Worm (Caenorhabditis elegans): Measurements from ENCODE around the gene F28B4.1.

F28B4.1 gene

ce11 chrX:3247768-3248167 is 42.9 kb downstream of the F28B4.1 start:
- peak; percentile 67 for TF ChIP-seq zfh-2 (GFP tag; conservative IDR thresholded peaks at IDR 0.05)
- no peak for TF ChIP-seq egl-44 (GFP tag; IDR thresholded peaks at IDR 0.05)

- TF ChIP-seq xnd-1 (tag; optimal IDR thresholded peaks at IDR 0.05) (no peak), mxl-1 (tag; optimal IDR thresholded peaks at IDR 0.05) (no peak), lin-26 (GFP tag; IDR thresholded peaks at IDR 0.05) (no peak), nhr-179 (tag; optimal IDR thresholded peaks at IDR 0.05) (no peak), ztf-25 (GFP tag; IDR thresholded peaks at IDR 0.05) (no peak), ceh-79 (tag; optimal IDR thresholded peaks at IDR 0.05) (no peak), F55B11.4 (tag; optimal IDR thresholded peaks at IDR 0.05; ENCODE audit: borderline replicate concordance, insufficient read depth) (no peak), nfyb-1 (GFP tag; IDR thresholded peaks at IDR 0.05) (no peak), Y53G8AR.9 (GFP tag; conservative IDR thresholded peaks at IDR 0.05) (no peak), K12H6.12 (tag; optimal IDR thresholded peaks at IDR 0.05) (no peak)
These were observed 45.7 kb downstream of the F28B4.1 start, which contains the start of gene pqn-37 for ce11 chrX:3250481-3251091. pqn-37 (minus strand) TSS chrX:3250531.

ce11 chrX:3252500-3252899 is 47.6 kb downstream of the F28B4.1 start, which contains the start of gene tba-9:
tba-9 (plus strand) TSS chrX:3252800.
- TF ChIP-seq mes-4 (tag; optimal IDR thresholded peaks at IDR 0.05) (no peak), zfh-2 (GFP tag; conservative IDR thresholded peaks at IDR 0.05) (peak; percentile 40)

Data from whole organism, young adult.